Worm (Caenorhabditis elegans) whole organism, mixed stage, embryonic: ENCODE measurements around the gene daf-6.

Experiments used
- ceh-43 ChIP-seq: fragments of 200-800 bp; sonication (Bioruptor generic); optimal IDR thresholded peaks from 2 replicates; lab custom pipeline; 2018; ENCODE audit warnings: mild to moderate bottlenecking, missing genetic modification characterization, moderate library complexity, missing compliant biosample characterization
- elt-3 ChIP-seq: fragments of 150-350 bp; optimal IDR thresholded peaks from 2 replicates; lab custom pipeline; 2014; ENCODE audit warnings: missing biosample characterization, missing genetic modification characterization
- ham-2 ChIP-seq: fragments of 200-800 bp; sonication (Bioruptor generic); optimal IDR thresholded peaks from 2 replicates; lab custom pipeline; 2018; ENCODE audit warnings: mild to moderate bottlenecking, missing genetic modification characterization, missing compliant biosample characterization
- hlh-1 ChIP-seq: fragments of 150-350 bp; optimal IDR thresholded peaks from 2 replicates; lab custom pipeline; 2014; ENCODE audit warnings: missing biosample characterization, missing genetic modification reagents, missing genetic modification characterization
- mab-5 ChIP-seq: fragments of 150-350 bp; optimal IDR thresholded peaks from 2 replicates; lab custom pipeline; 2014; ENCODE audit warnings: missing biosample characterization, missing genetic modification characterization
- mep-1 ChIP-seq: fragments of 150-350 bp; optimal IDR thresholded peaks from 2 replicates; lab custom pipeline; 2017; ENCODE audit warnings: missing biosample characterization, missing genetic modification reagents, missing genetic modification characterization, inconsistent platforms
- nhr-12 ChIP-seq: fragments of 150-350 bp; optimal IDR thresholded peaks from 2 replicates; lab custom pipeline; 2014; ENCODE audit warnings: missing biosample characterization, missing genetic modification characterization
- nhr-237 ChIP-seq: fragments of 150-350 bp; optimal IDR thresholded peaks from 2 replicates; lab custom pipeline; 2014; ENCODE audit warnings: missing biosample characterization, missing genetic modification characterization
- snpc-4 ChIP-seq: fragments of 150-350 bp; optimal IDR thresholded peaks from 2 replicates; lab custom pipeline; 2014; ENCODE audit warnings: missing biosample characterization, missing genetic modification characterization
- unc-62 ChIP-seq: fragments of 150-350 bp; optimal IDR thresholded peaks from 2 replicates; lab custom pipeline; 2014; ENCODE audit warnings: missing biosample characterization, missing genetic modification reagents, missing genetic modification characterization
- ztf-11 ChIP-seq: fragments of 150-350 bp; optimal IDR thresholded peaks from 2 replicates; lab custom pipeline; 2014; ENCODE audit warnings: missing biosample characterization, missing genetic modification characterization

- TF ChIP-seq elt-3 (tag; lab: Kevin White, UChicago) (no peak), hlh-1 (tag; lab: Kevin White, UChicago) (peak; percentile 45), snpc-4 (tag; lab: Kevin White, UChicago) (no peak), nhr-237 (tag; lab: Kevin White, UChicago) (peak; percentile 66), mab-5 (tag; lab: Kevin White, UChicago) (no peak), ceh-43 (GFP tag; lab: Kevin White, UChicago) (no peak), ztf-11 (tag; lab: Kevin White, UChicago) (no peak), unc-62 (GFP tag; lab: Kevin White, UChicago) (peak; percentile 35), mep-1 (tag; lab: Kevin White, UChicago) (peak; percentile 73), ham-2 (GFP tag; lab: Kevin White, UChicago) (no peak), nhr-12 (tag; lab: Kevin White, UChicago) (no peak)
These were observed 34.5 kb upstream of the daf-6 start, which contains the start of the genes C27C12.1 and C27C12.4 for ce11 chrX:14853712-14854217.
